Worm (Caenorhabditis elegans): ENCODE measurements around the gene atf-6.

The atf-6 gene

DNA sequence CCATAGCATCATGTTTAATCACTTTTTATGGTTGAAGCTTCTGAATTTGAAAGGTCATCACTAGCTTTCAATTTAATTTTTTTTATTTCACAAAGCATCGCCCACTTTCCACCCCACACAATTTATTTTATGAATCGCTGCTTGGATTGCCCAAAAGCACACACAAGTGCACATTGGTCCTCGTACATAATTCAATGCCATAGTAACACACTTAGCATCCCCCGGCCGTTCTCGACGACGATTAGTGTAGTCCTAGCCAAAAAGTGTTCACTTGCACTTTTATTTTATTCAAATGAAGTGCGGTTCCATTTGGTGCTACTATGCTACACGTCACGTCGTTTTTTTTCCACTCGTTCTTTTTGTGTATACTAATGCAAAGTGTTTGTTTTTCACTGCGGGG lies 1.7 kb upstream of the atf-6 start:
- TF ChIP-seq mbf-1 (tag; optimal IDR thresholded peaks at IDR 0.05) (no peak), nhr-237 (tag; optimal IDR thresholded peaks at IDR 0.05) (no peak), nhr-77 (tag; optimal IDR thresholded peaks at IDR 0.05) (no peak), nhr-6 (tag; optimal IDR thresholded peaks at IDR 0.05) (no peak), nhr-21 (tag; optimal IDR thresholded peaks at IDR 0.05) (no peak), nhr-129 (tag; optimal IDR thresholded peaks at IDR 0.05) (no peak), alr-1 (tag; optimal IDR thresholded peaks at IDR 0.05) (no peak)

DNA sequence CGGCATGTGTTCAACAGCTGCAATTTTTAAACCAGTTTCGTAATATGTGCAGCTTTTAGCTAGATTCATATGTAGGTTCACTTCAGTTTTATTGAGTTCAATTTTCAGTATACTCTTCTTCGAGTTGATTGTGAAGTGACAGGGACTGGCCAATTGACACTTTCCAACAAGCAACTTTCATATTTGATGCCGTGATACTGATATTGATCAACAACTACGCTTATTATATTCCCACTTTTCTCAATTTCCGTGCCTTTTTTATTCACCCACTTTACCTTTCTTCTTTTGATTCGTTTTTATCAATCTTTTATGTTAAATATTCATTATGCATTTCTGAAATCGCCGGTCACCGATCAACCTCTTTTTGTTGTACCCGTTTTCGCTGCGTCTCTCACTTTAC lies 3.3 kb downstream of the atf-6 start:
- TF ChIP-seq blmp-1 (tag; optimal IDR thresholded peaks at IDR 0.05; ENCODE audit: insufficient read depth) (no peak), sma-3 (GFP tag; optimal IDR thresholded peaks at IDR 0.05) (no peak), ZK546.5 (tag; optimal IDR thresholded peaks at IDR 0.05) (no peak), C34F6.9 (tag; optimal IDR thresholded peaks at IDR 0.05) (no peak), aly-2 (tag; optimal IDR thresholded peaks at IDR 0.05) (no peak), sma-9 (GFP tag; optimal IDR thresholded peaks at IDR 0.05) (no peak), sma-9 (tag; optimal IDR thresholded peaks at IDR 0.05) (no peak), peb-1 (tag; optimal IDR thresholded peaks at IDR 0.05) (no peak), crh-2 (tag; optimal IDR thresholded peaks at IDR 0.05) (no peak), ceh-82 (tag; optimal IDR thresholded peaks at IDR 0.05) (no peak), unc-62 (GFP tag; optimal IDR thresholded peaks at IDR 0.05) (no peak)

DNA sequence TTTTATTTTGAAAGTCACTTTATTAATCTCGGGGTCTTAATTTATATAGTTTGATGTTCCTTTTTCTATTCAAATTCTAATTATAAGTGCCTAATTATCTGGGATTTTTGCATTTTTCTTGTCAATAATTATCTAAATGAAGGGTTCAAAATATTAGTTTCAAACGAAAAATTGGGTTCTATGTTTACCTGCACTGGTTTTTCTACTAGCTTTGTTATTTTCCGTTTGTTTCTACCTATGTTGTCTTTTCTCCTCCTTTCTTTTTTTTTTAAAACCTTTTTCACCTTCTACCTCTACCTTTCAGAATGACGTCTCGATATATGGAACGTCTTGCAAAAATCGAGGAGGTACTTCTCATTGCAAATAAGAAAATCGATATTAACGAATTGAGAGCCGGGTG lies 4.0 kb downstream of the atf-6 start, which contains the start of gene tbc-13:
TSS of gene tbc-13 (plus strand) at position 301 of the 400 bp plus-strand sequence.
- no peak for TF ChIP-seq snpc-4 (tag; optimal IDR thresholded peaks at IDR 0.05)
- TF ChIP-seq ama-1 (optimal IDR thresholded peaks at IDR 0.05) = no peak
- no peak for TF ChIP-seq mbf-1 (tag; optimal IDR thresholded peaks at IDR 0.05)
- no peak for TF ChIP-seq elt-1 (tag; optimal IDR thresholded peaks at IDR 0.05)
- no peak for TF ChIP-seq C34F6.9 (tag; optimal IDR thresholded peaks at IDR 0.05)
- TF ChIP-seq ztf-1 (GFP tag; conservative IDR thresholded peaks at IDR 0.05) = no peak
- TF ChIP-seq crh-2 (tag; optimal IDR thresholded peaks at IDR 0.05) = no peak
- TF ChIP-seq nhr-11 (tag; optimal IDR thresholded peaks at IDR 0.05) = no peak
- TF ChIP-seq ceh-82 (tag; optimal IDR thresholded peaks at IDR 0.05) = no peak
- no peak for TF ChIP-seq aly-2 (tag; optimal IDR thresholded peaks at IDR 0.05)
- TF ChIP-seq blmp-1 (tag; optimal IDR thresholded peaks at IDR 0.05; ENCODE audit: insufficient read depth) = no peak
- no peak for TF ChIP-seq nhr-25 (tag; optimal IDR thresholded peaks at IDR 0.05)
- TF ChIP-seq zag-1 (tag; optimal IDR thresholded peaks at IDR 0.05) = no peak
- TF ChIP-seq ZK546.5 (tag; optimal IDR thresholded peaks at IDR 0.05) = no peak

DNA sequence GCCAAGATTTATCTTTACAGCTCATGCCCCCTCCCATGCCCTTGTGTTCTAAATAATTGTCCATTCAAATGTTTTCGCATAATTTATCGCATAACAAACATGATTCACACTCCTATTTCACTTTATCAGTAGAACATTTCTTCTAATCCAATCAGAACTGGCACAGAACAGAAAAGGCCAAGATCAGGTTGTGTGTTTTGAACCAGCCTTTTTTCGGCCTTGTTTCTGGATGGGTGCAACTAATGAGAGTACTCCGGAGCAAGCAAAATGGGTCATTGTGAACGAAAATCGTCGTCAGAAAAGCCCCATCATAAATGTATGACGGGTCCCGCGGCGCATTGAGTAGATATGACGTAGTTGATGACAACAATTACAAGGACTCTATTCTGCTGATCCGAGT lies 10.4 kb downstream of the atf-6 start:
- TF ChIP-seq C34F6.9 (tag; optimal IDR thresholded peaks at IDR 0.05) (no peak), mbf-1 (tag; optimal IDR thresholded peaks at IDR 0.05) (no peak), elt-3 (tag; optimal IDR thresholded peaks at IDR 0.05) (no peak), nhr-6 (tag; optimal IDR thresholded peaks at IDR 0.05) (no peak), fos-1 (tag; optimal IDR thresholded peaks at IDR 0.05) (no peak), ceh-82 (tag; optimal IDR thresholded peaks at IDR 0.05) (no peak), lsy-2 (tag; optimal IDR thresholded peaks at IDR 0.05) (no peak), sma-3 (GFP tag; optimal IDR thresholded peaks at IDR 0.05) (no peak), peb-1 (tag; optimal IDR thresholded peaks at IDR 0.05) (no peak), lin-39 (tag; optimal IDR thresholded peaks at IDR 0.05) (no peak), alr-1 (tag; optimal IDR thresholded peaks at IDR 0.05) (no peak), nhr-77 (tag; optimal IDR thresholded peaks at IDR 0.05) (no peak), nhr-12 (tag; optimal IDR thresholded peaks at IDR 0.05) (no peak), ztf-4 (tag; optimal IDR thresholded peaks at IDR 0.05) (no peak)

DNA sequence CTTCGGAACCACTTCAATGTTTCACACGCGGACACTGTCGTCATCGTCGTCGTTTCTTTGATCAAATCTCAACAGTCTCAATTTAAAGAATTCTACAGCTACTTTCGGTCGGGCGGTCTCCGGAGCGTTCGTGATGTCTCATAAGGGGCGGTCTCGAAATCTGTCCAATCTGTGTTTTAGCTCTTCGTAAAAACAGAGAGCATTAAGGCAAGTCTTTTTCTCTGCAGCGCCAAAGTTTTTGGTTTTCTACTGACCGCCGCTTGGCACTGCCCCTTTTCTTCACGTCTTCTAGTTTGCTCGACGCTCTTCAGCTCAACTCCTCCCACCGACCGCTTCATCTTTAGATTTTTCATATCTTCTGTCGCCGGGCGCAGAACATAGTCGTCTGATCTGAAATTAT lies 11.7 kb downstream of the atf-6 start, which contains the start of gene lips-1:
TSS of gene lips-1 (plus strand) at position 301 of the 400 bp plus-strand sequence.
- no peak for TF ChIP-seq nhr-10 (tag; optimal IDR thresholded peaks at IDR 0.05)
- TF ChIP-seq egl-27 (tag; optimal IDR thresholded peaks at IDR 0.05) = no peak
- TF ChIP-seq skn-1 (tag; optimal IDR thresholded peaks at IDR 0.05) = no peak
- TF ChIP-seq dmd-4 (tag; optimal IDR thresholded peaks at IDR 0.05) = no peak
- no peak for TF ChIP-seq nhr-6 (tag; optimal IDR thresholded peaks at IDR 0.05)
- no peak for TF ChIP-seq aly-2 (tag; optimal IDR thresholded peaks at IDR 0.05)
- TF ChIP-seq alr-1 (tag; optimal IDR thresholded peaks at IDR 0.05) = no peak
- TF ChIP-seq ZK546.5 (tag; optimal IDR thresholded peaks at IDR 0.05) = no peak
- no peak for TF ChIP-seq elt-3 (tag; optimal IDR thresholded peaks at IDR 0.05)
- no peak for TF ChIP-seq sma-9 (GFP tag; optimal IDR thresholded peaks at IDR 0.05)
- no peak for TF ChIP-seq sma-9 (tag; optimal IDR thresholded peaks at IDR 0.05)
- TF ChIP-seq blmp-1 (tag; optimal IDR thresholded peaks at IDR 0.05; ENCODE audit: insufficient read depth) = no peak
- no peak for TF ChIP-seq fos-1 (tag; optimal IDR thresholded peaks at IDR 0.05)
- TF ChIP-seq zag-1 (tag; optimal IDR thresholded peaks at IDR 0.05) = no peak
- TF ChIP-seq nhr-11 (tag; optimal IDR thresholded peaks at IDR 0.05) = no peak
- no peak for TF ChIP-seq nhr-77 (tag; optimal IDR thresholded peaks at IDR 0.05)
- TF ChIP-seq unc-62 (GFP tag; optimal IDR thresholded peaks at IDR 0.05) = no peak
- no peak for TF ChIP-seq R02D3.7 (tag; optimal IDR thresholded peaks at IDR 0.05)
- no peak for TF ChIP-seq crh-2 (tag; optimal IDR thresholded peaks at IDR 0.05)
- TF ChIP-seq unc-39 (tag; optimal IDR thresholded peaks at IDR 0.05) = no peak
